ENCODE assay signal across 6 fruit fly cellular contexts in genomic region chr2L:8825222-8825869, dm6.
TF ChIP-seq lines count a peak whose summit lies in the region.

Gene SoxN, plus strand, starts transcription at chr2L:8825645.

- no peak for TF ChIP-seq CTCF in whole organism, embryonic (GFP tag; optimal IDR thresholded peaks at IDR 0.05; lab: Kevin White, UChicago)

TF ChIP-seq in whole organism, 6 proteins besides CTCF, POLR2A, EP300 and RAD21:
- no peak for TF ChIP-seq psq (optimal IDR thresholded peaks at IDR 0.05; lab: Kevin White, UChicago)
- peak; percentile 71 for TF ChIP-seq CG8478 (optimal IDR thresholded peaks at IDR 0.05; lab: Kevin White, UChicago)
- TF ChIP-seq EcR (GFP tag; optimal IDR thresholded peaks at IDR 0.05; lab: Kevin White, UChicago), result no peak
- peak; percentile 79 for TF ChIP-seq Dll (optimal IDR thresholded peaks at IDR 0.05; lab: Kevin White, UChicago)

TF ChIP-seq in whole organism, adult, 20 proteins besides CTCF, POLR2A, EP300 and RAD21:
- TF ChIP-seq ovo (GFP tag; optimal IDR thresholded peaks at IDR 0.05; lab: Kevin White, UChicago) (no peak), bab1 (GFP tag; optimal IDR thresholded peaks at IDR 0.05; lab: Kevin White, UChicago) (no peak), pad (GFP tag; optimal IDR thresholded peaks at IDR 0.05; lab: Kevin White, UChicago) (peak; percentile 11), Hr96 (GFP tag; optimal IDR thresholded peaks at IDR 0.05; lab: Kevin White, UChicago) (no peak)

TF ChIP-seq in whole organism, embryonic, 481 proteins besides CTCF, POLR2A, EP300 and RAD21 (continues in another document):
- TF ChIP-seq cato (GFP tag; optimal IDR thresholded peaks at IDR 0.05; lab: Kevin White, UChicago; ENCODE audit: borderline replicate concordance) (no peak), cad (GFP tag; optimal IDR thresholded peaks at IDR 0.05; lab: Kevin White, UChicago) (peak; percentile 95), Dip3 (GFP tag; optimal IDR thresholded peaks at IDR 0.05; lab: Kevin White, UChicago) (no peak), eve (GFP tag; optimal IDR thresholded peaks at IDR 0.05; lab: Kevin White, UChicago) (no peak), dan (GFP tag; IDR thresholded peaks at IDR 0.05; lab: Robert Waterston, UW) (no peak), CG10462 (GFP tag; optimal IDR thresholded peaks at IDR 0.05; lab: Kevin White, UChicago) (no peak), Jarid2 (GFP tag; optimal IDR thresholded peaks at IDR 0.05; lab: Kevin White, UChicago) (peak; percentile 96), CG17186 (GFP tag; optimal IDR thresholded peaks at IDR 0.05; lab: Kevin White, UChicago) (no peak), zen (tag; optimal IDR thresholded peaks at IDR 0.05; lab: Kevin White, UChicago) (peak; percentile 61), CG8924 (tag; optimal IDR thresholded peaks at IDR 0.05; lab: Kevin White, UChicago) (peak; percentile 32), CG4820 (GFP tag; optimal IDR thresholded peaks at IDR 0.05; lab: Kevin White, UChicago) (no peak), CG2712 (tag; optimal IDR thresholded peaks at IDR 0.05; lab: Kevin White, UChicago) (peak; percentile 22), gcm (GFP tag; optimal IDR thresholded peaks at IDR 0.05; lab: Kevin White, UChicago) (peak; percentile 14), CG32532 (GFP tag; IDR thresholded peaks at IDR 0.05; lab: Robert Waterston, UW) (peak; percentile 41; the same call in 1 of the 2 replicates), CG2199 (GFP tag; IDR thresholded peaks at IDR 0.05; lab: Robert Waterston, UW) (peak; percentile 96), CG3838 (GFP tag; optimal IDR thresholded peaks at IDR 0.05; lab: Kevin White, UChicago) (peak; percentile 42), CG34376 (GFP tag; optimal IDR thresholded peaks at IDR 0.05; lab: Kevin White, UChicago) (peak; percentile 8), zf30C (GFP tag; optimal IDR thresholded peaks at IDR 0.05; lab: Kevin White, UChicago) (no peak), CG31224 (GFP tag; IDR thresholded peaks at IDR 0.05; lab: Robert Waterston, UW) (no peak), shn (GFP tag; optimal IDR thresholded peaks at IDR 0.05; lab: Kevin White, UChicago) (no peak), slbo (GFP tag; IDR thresholded peaks at IDR 0.05; lab: Robert Waterston, UW) (peak; percentile 32; the same call in 1 of the 2 replicates)

TF ChIP-seq in whole organism, prepupa, 60 proteins besides CTCF, POLR2A, EP300 and RAD21 (continues in another document):
- TF ChIP-seq CG6808 (GFP tag; optimal IDR thresholded peaks at IDR 0.05; lab: Kevin White, UChicago) (no peak), CG7368 (GFP tag; optimal IDR thresholded peaks at IDR 0.05; lab: Kevin White, UChicago) (peak; percentile 34), CG31627 (GFP tag; optimal IDR thresholded peaks at IDR 0.05; lab: Kevin White, UChicago) (no peak), dac (GFP tag; optimal IDR thresholded peaks at IDR 0.05; lab: Kevin White, UChicago) (no peak), cyc (GFP tag; optimal IDR thresholded peaks at IDR 0.05; lab: Kevin White, UChicago) (no peak), fd59A (GFP tag; optimal IDR thresholded peaks at IDR 0.05; lab: Kevin White, UChicago) (no peak), vri (GFP tag; optimal IDR thresholded peaks at IDR 0.05; lab: Kevin White, UChicago) (no peak), acj6 (GFP tag; optimal IDR thresholded peaks at IDR 0.05; lab: Kevin White, UChicago) (no peak), fd85E (GFP tag; optimal IDR thresholded peaks at IDR 0.05; lab: Kevin White, UChicago) (no peak), CG6854 (GFP tag; optimal IDR thresholded peaks at IDR 0.05; lab: Kevin White, UChicago) (no peak), CG3032 (tag; optimal IDR thresholded peaks at IDR 0.05; lab: Kevin White, UChicago) (no peak), salr (GFP tag; optimal IDR thresholded peaks at IDR 0.05; lab: Kevin White, UChicago) (no peak), Smox (GFP tag; optimal IDR thresholded peaks at IDR 0.05; lab: Kevin White, UChicago) (no peak), svp (GFP tag; lab: Kevin White, UChicago) (peak; percentile 46), Sox15 (GFP tag; optimal IDR thresholded peaks at IDR 0.05; lab: Kevin White, UChicago) (no peak), CG16779 (tag; optimal IDR thresholded peaks at IDR 0.05; lab: Kevin White, UChicago) (no peak), OdsH (GFP tag; optimal IDR thresholded peaks at IDR 0.05; lab: Kevin White, UChicago) (no peak), CG6163 (GFP tag; IDR thresholded peaks at IDR 0.05; lab: Robert Waterston, UW) (peak; percentile 46; the same call in 1 of the 3 replicates), CG1621 (tag; optimal IDR thresholded peaks at IDR 0.05; lab: Kevin White, UChicago) (no peak), topi (GFP tag; optimal IDR thresholded peaks at IDR 0.05; lab: Kevin White, UChicago) (no peak), lz (GFP tag; optimal IDR thresholded peaks at IDR 0.05; lab: Kevin White, UChicago) (no peak), ss (GFP tag; optimal IDR thresholded peaks at IDR 0.05; lab: Kevin White, UChicago) (peak; percentile 51 to 96), Hr39 (GFP tag; optimal IDR thresholded peaks at IDR 0.05; lab: Kevin White, UChicago) (no peak)

TF ChIP-seq in whole organism, pupa, 21 proteins besides CTCF, POLR2A, EP300 and RAD21:
- TF ChIP-seq Pif1A (GFP tag; optimal IDR thresholded peaks at IDR 0.05; lab: Kevin White, UChicago) (peak; percentile 45), CG14655 (GFP tag; optimal IDR thresholded peaks at IDR 0.05; lab: Kevin White, UChicago) (no peak), CG10348 (GFP tag; IDR thresholded peaks at IDR 0.05; lab: Robert Waterston, UW) (no peak), CG8301 (tag; optimal IDR thresholded peaks at IDR 0.05; lab: Kevin White, UChicago) (no peak), gl (tag; optimal IDR thresholded peaks at IDR 0.05; lab: Kevin White, UChicago) (no peak), CG8159 (tag; optimal IDR thresholded peaks at IDR 0.05; lab: Kevin White, UChicago) (no peak), CG13204 (GFP tag; optimal IDR thresholded peaks at IDR 0.05; lab: Kevin White, UChicago) (peak; percentile 93), CG34367 (tag; optimal IDR thresholded peaks at IDR 0.05; lab: Kevin White, UChicago) (no peak), Snoo (tag; optimal IDR thresholded peaks at IDR 0.05; lab: Kevin White, UChicago) (no peak), CG32121 (GFP tag; IDR thresholded peaks at IDR 0.05; lab: Robert Waterston, UW) (no peak), CG15710 (tag; optimal IDR thresholded peaks at IDR 0.05; lab: Kevin White, UChicago) (no peak), EcR (GFP tag; optimal IDR thresholded peaks at IDR 0.05; lab: Kevin White, UChicago) (peak; percentile 21), fd96Ca (GFP tag; IDR thresholded peaks at IDR 0.05; lab: Robert Waterston, UW) (peak; percentile 22; the same call in 1 of the 3 replicates), Ets98B (GFP tag; IDR thresholded peaks at IDR 0.05; lab: Robert Waterston, UW) (peak; percentile 36; the same call in 1 of the 2 replicates), CG12605 (GFP tag; IDR thresholded peaks at IDR 0.05; lab: Robert Waterston, UW) (no peak), Pif1B (GFP tag; optimal IDR thresholded peaks at IDR 0.05; lab: Kevin White, UChicago) (no peak), CG9948 (tag; optimal IDR thresholded peaks at IDR 0.05; lab: Kevin White, UChicago) (no peak)

TF ChIP-seq in whole organism, wandering third instar larva, 38 proteins besides CTCF, POLR2A, EP300 and RAD21:
- TF ChIP-seq fru (GFP tag; optimal IDR thresholded peaks at IDR 0.05; lab: Kevin White, UChicago) (peak; percentile 7), Hnf4 (GFP tag; optimal IDR thresholded peaks at IDR 0.05; lab: Kevin White, UChicago) (no peak), psq (GFP tag; optimal IDR thresholded peaks at IDR 0.05; lab: Kevin White, UChicago) (peak; percentile 2), ey (GFP tag; optimal IDR thresholded peaks at IDR 0.05; lab: Kevin White, UChicago) (no peak), Myc (optimal IDR thresholded peaks at IDR 0.05; lab: Kevin White, UChicago) (no peak), rgr (GFP tag; optimal IDR thresholded peaks at IDR 0.05; lab: Kevin White, UChicago) (peak; percentile 21), Sp1 (GFP tag; optimal IDR thresholded peaks at IDR 0.05; lab: Kevin White, UChicago) (peak; percentile 12), Abd-B (GFP tag; optimal IDR thresholded peaks at IDR 0.05; lab: Kevin White, UChicago) (no peak), Hr83 (GFP tag; optimal IDR thresholded peaks at IDR 0.05; lab: Kevin White, UChicago; ENCODE audit: poor library complexity, severe bottlenecking) (peak; percentile 21), Vsx2 (GFP tag; optimal IDR thresholded peaks at IDR 0.05; lab: Kevin White, UChicago; ENCODE audit: partially characterized antibody) (peak; percentile 84), tai (GFP tag; optimal IDR thresholded peaks at IDR 0.05; lab: Kevin White, UChicago) (no peak), Jra (GFP tag; optimal IDR thresholded peaks at IDR 0.05; lab: Kevin White, UChicago) (no peak), pan (optimal IDR thresholded peaks at IDR 0.05; lab: Kevin White, UChicago) (no peak), jim (GFP tag; optimal IDR thresholded peaks at IDR 0.05; lab: Kevin White, UChicago) (no peak), CrebA (GFP tag; optimal IDR thresholded peaks at IDR 0.05; lab: Kevin White, UChicago; ENCODE audit: borderline replicate concordance) (no peak), dmrt93B (GFP tag; optimal IDR thresholded peaks at IDR 0.05; lab: Kevin White, UChicago) (no peak), OdsH (GFP tag; optimal IDR thresholded peaks at IDR 0.05; lab: Kevin White, UChicago) (no peak), foxo (GFP tag; optimal IDR thresholded peaks at IDR 0.05; lab: Kevin White, UChicago) (no peak), brk (GFP tag; optimal IDR thresholded peaks at IDR 0.05; lab: Kevin White, UChicago) (no peak), N (GFP tag; optimal IDR thresholded peaks at IDR 0.05; lab: Kevin White, UChicago) (peak; percentile 86), dl (GFP tag; optimal IDR thresholded peaks at IDR 0.05; lab: Kevin White, UChicago; ENCODE audit: insufficient read depth in 1 of 2, partially characterized antibody in 2 of 2) (no peak), Dfd (GFP tag; optimal IDR thresholded peaks at IDR 0.05; lab: Kevin White, UChicago) (no peak), CG9705 (GFP tag; optimal IDR thresholded peaks at IDR 0.05; lab: Kevin White, UChicago) (no peak), br (GFP tag; optimal IDR thresholded peaks at IDR 0.05; lab: Kevin White, UChicago) (no peak), h (GFP tag; optimal IDR thresholded peaks at IDR 0.05; lab: Kevin White, UChicago) (peak; percentile 17), Hr78 (GFP tag; optimal IDR thresholded peaks at IDR 0.05; lab: Kevin White, UChicago) (no peak), Dif (GFP tag; optimal IDR thresholded peaks at IDR 0.05; lab: Kevin White, UChicago; ENCODE audit: partially characterized antibody) (peak; percentile 26), Mio (GFP tag; optimal IDR thresholded peaks at IDR 0.05; lab: Kevin White, UChicago) (no peak)
TF ChIP-seq in whole organism, wandering third instar larva: peak in this region for 9.
